Fruit fly (Drosophila melanogaster): Measurements from ENCODE around the gene Sec61gamma.
A peak's percentile ranks its signal among the peaks of the same experiment; 100 is the strongest.

The Sec61gamma gene

DNA sequence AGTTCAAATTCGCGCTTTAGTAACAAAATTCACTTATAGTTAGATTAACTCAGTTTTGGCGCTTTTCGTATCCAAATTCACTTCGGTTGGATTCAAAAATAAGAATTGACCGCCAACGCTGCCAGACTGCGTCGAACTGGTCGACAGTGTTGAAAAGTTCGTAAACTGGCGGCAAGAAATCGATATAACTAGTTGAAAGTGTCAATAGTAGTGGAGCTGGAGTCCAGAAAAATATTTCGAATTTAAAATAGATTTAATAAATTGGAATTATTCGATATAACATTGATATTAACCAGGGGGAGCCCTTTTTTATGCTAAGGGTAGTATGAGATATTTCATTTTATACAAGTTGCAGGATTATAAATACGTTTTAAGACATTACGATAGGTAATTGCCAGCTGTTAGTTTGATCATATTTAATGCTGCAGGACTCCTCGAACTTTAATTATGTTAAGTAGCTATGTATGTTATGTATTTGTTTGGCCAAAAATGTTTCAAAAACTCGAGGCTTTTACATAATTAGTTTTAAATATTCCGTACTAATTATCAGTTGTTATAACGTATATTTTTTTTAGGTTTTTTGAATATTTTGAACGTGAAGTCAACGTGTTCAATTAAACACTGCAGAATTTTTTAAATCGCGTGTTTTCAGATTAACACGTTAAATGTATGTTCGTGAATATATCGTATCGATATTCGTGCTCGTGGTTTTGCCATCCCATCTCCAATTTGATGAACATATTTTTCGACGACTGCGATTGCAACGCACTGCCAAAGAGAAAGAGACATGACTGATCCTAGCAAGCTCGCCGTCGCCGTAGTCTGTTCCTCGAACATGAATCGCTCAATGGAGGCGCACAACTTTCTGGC, 21.0 kb downstream of the Sec61gamma start, which contains the start of the genes CG14223 and Ssu72:
TSS of gene CG14223 (minus strand) at position 113 of the 870 bp plus-strand sequence.
TSS of gene Ssu72 (plus strand) at position 703 of the 870 bp plus-strand sequence.
- TF ChIP-seq CG1647 (GFP tag; optimal IDR thresholded peaks at IDR 0.05) = peak; percentile 14
- peak; percentile 60 for TF ChIP-seq tna (GFP tag; IDR thresholded peaks at IDR 0.05; ENCODE audit: partially characterized antibody)
- peak; percentile 16; the same call in 1 of the 2 replicates for TF ChIP-seq Rfx (GFP tag; IDR thresholded peaks at IDR 0.05)
- no peak for TF ChIP-seq eve (GFP tag; optimal IDR thresholded peaks at IDR 0.05)
- TF ChIP-seq Hmx (GFP tag; optimal IDR thresholded peaks at IDR 0.05) = peak; percentile 12
- peak; percentile 34 for TF ChIP-seq row (GFP tag; IDR thresholded peaks at IDR 0.05)
- peak; percentile 82 for TF ChIP-seq Med (GFP tag)
- TF ChIP-seq E2f1 (GFP tag; IDR thresholded peaks at IDR 0.05) = no peak
- peak; percentile 78 for TF ChIP-seq Sry-δ (GFP tag; optimal IDR thresholded peaks at IDR 0.05)
- TF ChIP-seq CG14860 (GFP tag; IDR thresholded peaks at IDR 0.05; ENCODE audit: partially characterized antibody) = peak; percentile 49; the same call in 2 of the 3 replicates
- TF ChIP-seq trem (tag; optimal IDR thresholded peaks at IDR 0.05) = peak; percentile 6
- TF ChIP-seq bbx (GFP tag; IDR thresholded peaks at IDR 0.05; ENCODE audit: partially characterized antibody) = peak; percentile 83
- peak; percentile 64 for TF ChIP-seq ato (GFP tag; IDR thresholded peaks at IDR 0.05; ENCODE audit: partially characterized antibody)
- no peak for TF ChIP-seq Dfd (GFP tag; optimal IDR thresholded peaks at IDR 0.05)
- TF ChIP-seq NC2β (GFP tag; optimal IDR thresholded peaks at IDR 0.05) = no peak
- peak; percentile 45 for TF ChIP-seq CG1603 (tag; optimal IDR thresholded peaks at IDR 0.05)
- peak; percentile 78; the same call in 2 of the 3 replicates for TF ChIP-seq knrl (GFP tag; IDR thresholded peaks at IDR 0.05; ENCODE audit: partially characterized antibody)
- peak; percentile 86 for TF ChIP-seq E2f2 (GFP tag; IDR thresholded peaks at IDR 0.05)
- peak; percentile 58 for TF ChIP-seq CG9932 (GFP tag; IDR thresholded peaks at IDR 0.05)
- TF ChIP-seq MESR4 (GFP tag; optimal IDR thresholded peaks at IDR 0.05) = peak; percentile 74
- TF ChIP-seq Dip2 (GFP tag; IDR thresholded peaks at IDR 0.05) = no peak
- peak; percentile 81 for TF ChIP-seq Bgb (GFP tag; IDR thresholded peaks at IDR 0.05; ENCODE audit: partially characterized antibody)
- TF ChIP-seq CG6791 (GFP tag; IDR thresholded peaks at IDR 0.05; ENCODE audit: partially characterized antibody) = peak; percentile 78
- TF ChIP-seq Ets65A (GFP tag) = peak; percentile 38
- peak; percentile 74 for TF ChIP-seq sna (GFP tag; IDR thresholded peaks at IDR 0.05; ENCODE audit: partially characterized antibody)
- no peak for TF ChIP-seq oc (tag; optimal IDR thresholded peaks at IDR 0.05)
- TF ChIP-seq yki (optimal IDR thresholded peaks at IDR 0.05) = no peak
- peak; percentile 57; the same call in 1 of the 3 replicates for TF ChIP-seq CG7963 (GFP tag; IDR thresholded peaks at IDR 0.05; ENCODE audit: partially characterized antibody)
- TF ChIP-seq CG15514 (GFP tag; optimal IDR thresholded peaks at IDR 0.05) = peak; percentile 13
- peak; percentile 3 for TF ChIP-seq HmgZ (tag; optimal IDR thresholded peaks at IDR 0.05)
- no peak for TF ChIP-seq sr (GFP tag; IDR thresholded peaks at IDR 0.05)
- 0 out of 4 replicates have a peak, but pooled peaks have one; percentile 13 for TF ChIP-seq Gug (GFP tag; IDR thresholded peaks at IDR 0.05)
- TF ChIP-seq chinmo (GFP tag; IDR thresholded peaks at IDR 0.05; ENCODE audit: partially characterized antibody) = 0 out of 4 replicates have a peak, but pooled peaks have one; percentile 52
- no peak for TF ChIP-seq bab2 (GFP tag; optimal IDR thresholded peaks at IDR 0.05)
- TF ChIP-seq CG4730 (GFP tag; IDR thresholded peaks at IDR 0.05) = no peak
- peak; percentile 91 for TF ChIP-seq zen2 (GFP tag; IDR thresholded peaks at IDR 0.05; ENCODE audit: partially characterized antibody)
- TF ChIP-seq Dref (GFP tag; IDR thresholded peaks at IDR 0.05) = peak; percentile 66
- no peak for TF ChIP-seq CG34376 (GFP tag; optimal IDR thresholded peaks at IDR 0.05)
- peak; percentile 44; the same call in 1 of the 2 replicates for TF ChIP-seq slbo (GFP tag; IDR thresholded peaks at IDR 0.05)
- peak; percentile 87 for TF ChIP-seq Opbp (GFP tag; IDR thresholded peaks at IDR 0.05; ENCODE audit: partially characterized antibody)
- no peak for TF ChIP-seq ssp (GFP tag; IDR thresholded peaks at IDR 0.05)
- TF ChIP-seq gem (tag; optimal IDR thresholded peaks at IDR 0.05) = peak; percentile 13
- peak; percentile 89 for TF ChIP-seq Dll (GFP tag; IDR thresholded peaks at IDR 0.05; ENCODE audit: partially characterized antibody)
- no peak for TF ChIP-seq Jarid2 (GFP tag; optimal IDR thresholded peaks at IDR 0.05)
- peak; percentile 86 for TF ChIP-seq CG10267 (tag; optimal IDR thresholded peaks at IDR 0.05)
- TF ChIP-seq CG34224 (GFP tag; IDR thresholded peaks at IDR 0.05; ENCODE audit: partially characterized antibody) = peak; percentile 75
- TF ChIP-seq CG13775 (GFP tag; optimal IDR thresholded peaks at IDR 0.05) = no peak

All from whole organism, embryonic.